Fruit fly (Drosophila melanogaster): ENCODE results near the gene CG11052.

CG11052 gene

DNA sequence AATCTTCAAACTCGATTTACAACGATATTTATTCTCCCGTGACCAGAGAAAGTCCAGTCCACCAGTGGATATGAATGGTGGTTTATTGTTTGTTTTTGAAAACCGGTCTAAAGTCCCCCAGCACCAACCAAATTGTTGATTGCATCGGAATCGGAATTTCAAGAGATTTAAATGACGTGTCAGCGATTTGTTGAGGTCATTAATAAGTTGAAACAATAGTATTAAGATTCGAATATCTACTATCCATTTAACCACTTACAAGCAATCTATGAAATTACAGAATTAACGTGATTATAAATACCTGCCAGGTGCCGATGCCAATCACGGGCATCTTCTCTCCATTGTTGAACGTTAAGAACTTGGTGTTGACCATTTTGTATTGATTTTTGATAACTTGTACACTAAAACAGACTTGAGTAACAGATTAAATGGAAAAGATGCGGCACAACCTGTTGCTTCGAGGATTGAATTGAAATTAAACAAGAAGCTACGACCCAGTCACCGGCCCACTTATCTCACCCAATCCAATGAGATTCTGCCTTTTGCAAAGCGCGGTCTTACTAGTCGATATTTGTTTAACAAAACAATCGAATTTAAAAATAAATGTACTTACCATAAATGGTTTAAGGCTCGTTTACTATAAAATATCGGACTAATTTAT is 1.4 kb downstream of the CG11052 start, which contains the start of gene CG2767:
TSS of gene CG2767 (minus strand) at position 516 of the 661 bp plus-strand sequence.
- TF ChIP-seq insv (optimal IDR thresholded peaks at IDR 0.05) (no peak), Myc (optimal IDR thresholded peaks at IDR 0.05) (no peak), ttk (optimal IDR thresholded peaks at IDR 0.05) (no peak), Sin3A (optimal IDR thresholded peaks at IDR 0.05) (no peak), h (optimal IDR thresholded peaks at IDR 0.05) (no peak), psq (optimal IDR thresholded peaks at IDR 0.05) (no peak)

DNA sequence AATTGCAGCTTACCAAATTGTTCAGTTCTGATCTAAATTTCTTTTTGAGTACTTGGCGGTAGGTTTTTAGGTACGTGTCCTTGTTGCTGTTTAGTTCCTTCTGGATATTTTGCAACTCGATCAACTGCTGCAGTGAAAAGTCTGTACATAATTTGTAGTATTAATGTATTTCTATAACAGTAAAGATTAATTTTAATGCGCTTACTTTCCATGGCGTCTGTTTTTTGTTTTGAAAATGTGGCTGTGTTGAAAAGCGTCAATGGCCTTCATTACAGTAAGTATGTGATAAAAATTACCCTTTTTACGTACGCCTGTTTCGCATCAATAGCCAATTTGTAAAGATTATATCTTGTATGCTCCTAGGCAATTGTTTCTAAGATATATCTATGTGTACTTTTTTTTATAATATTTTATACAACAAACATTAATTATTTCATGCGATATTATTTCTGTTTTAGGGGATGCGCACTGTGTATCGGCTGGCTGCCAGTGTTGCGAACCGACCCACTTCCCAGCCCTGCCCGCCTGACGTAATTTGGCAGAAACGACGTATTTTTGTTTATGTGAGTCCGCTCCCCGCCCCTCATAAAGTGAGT is 7.9 kb downstream of the CG11052 start, which contains the start of the genes Kmn2 and CG2698:
TSS of gene Kmn2 (minus strand) at position 236 of the 596 bp plus-strand sequence.
TSS of gene CG2698 (plus strand) at position 489 of the 596 bp plus-strand sequence.
- TF ChIP-seq Sin3A (optimal IDR thresholded peaks at IDR 0.05) (no peak), psq (optimal IDR thresholded peaks at IDR 0.05) (no peak), h (optimal IDR thresholded peaks at IDR 0.05) (no peak), ttk (optimal IDR thresholded peaks at IDR 0.05) (no peak), insv (optimal IDR thresholded peaks at IDR 0.05) (no peak), Myc (optimal IDR thresholded peaks at IDR 0.05) (no peak)

DNA sequence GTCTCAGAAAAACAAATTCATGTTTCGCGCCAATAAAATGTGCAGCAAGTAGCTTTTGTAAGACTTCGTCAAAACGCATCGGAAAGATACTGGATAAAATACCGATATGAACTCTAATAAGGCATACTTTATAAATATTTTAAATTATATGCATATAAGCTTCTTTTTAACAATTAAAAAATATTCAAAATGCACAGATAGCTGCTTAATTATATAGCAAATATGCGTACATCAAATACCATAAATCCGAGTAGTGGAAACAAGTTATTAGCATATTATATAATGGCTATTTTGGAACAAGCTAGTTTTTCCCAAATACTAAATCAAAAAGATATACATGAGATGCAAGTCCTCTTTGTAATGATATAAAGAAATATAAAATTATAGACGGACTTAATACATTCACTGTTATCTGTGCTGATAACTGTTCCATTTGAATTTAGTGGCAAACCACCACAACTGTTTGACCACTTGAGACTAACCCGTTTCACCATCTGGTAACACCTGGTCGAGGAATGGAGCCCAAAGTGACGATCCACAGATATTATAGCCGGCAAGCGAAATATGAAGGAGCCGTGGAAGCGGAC is 9.5 kb downstream of the CG11052 start, which contains the start of gene PIG-H:
TSS of gene PIG-H (plus strand) at position 303 of the 587 bp plus-strand sequence.
- no peak for TF ChIP-seq psq (optimal IDR thresholded peaks at IDR 0.05)
- TF ChIP-seq Myc (optimal IDR thresholded peaks at IDR 0.05) = no peak
- TF ChIP-seq ttk (optimal IDR thresholded peaks at IDR 0.05) = no peak
- no peak for TF ChIP-seq Sin3A (optimal IDR thresholded peaks at IDR 0.05)
- TF ChIP-seq insv (optimal IDR thresholded peaks at IDR 0.05) = no peak
- TF ChIP-seq h (optimal IDR thresholded peaks at IDR 0.05) = no peak

DNA sequence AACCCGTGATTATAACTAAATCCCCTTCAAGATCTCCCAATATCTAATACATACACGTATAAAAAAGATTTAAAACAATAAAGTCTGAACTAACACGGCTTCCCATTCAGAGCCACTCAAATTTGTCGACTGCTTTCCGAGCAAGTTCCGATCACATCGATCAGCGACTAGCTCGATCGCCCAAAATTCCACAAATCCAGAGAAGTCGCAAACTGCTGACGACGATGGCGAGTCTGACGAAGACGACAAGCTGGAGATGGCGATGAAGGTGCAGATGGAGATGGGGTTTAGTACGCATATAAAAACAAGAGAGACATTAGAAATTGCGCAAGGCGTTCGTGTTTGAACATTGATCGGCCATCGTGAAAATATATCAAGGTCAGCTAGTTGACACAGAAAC is 10.3 kb downstream of the CG11052 start:
- TF ChIP-seq insv (optimal IDR thresholded peaks at IDR 0.05) (no peak), Myc (optimal IDR thresholded peaks at IDR 0.05) (no peak), h (optimal IDR thresholded peaks at IDR 0.05) (no peak), psq (optimal IDR thresholded peaks at IDR 0.05) (no peak), ttk (optimal IDR thresholded peaks at IDR 0.05) (no peak), Sin3A (optimal IDR thresholded peaks at IDR 0.05) (no peak)

DNA sequence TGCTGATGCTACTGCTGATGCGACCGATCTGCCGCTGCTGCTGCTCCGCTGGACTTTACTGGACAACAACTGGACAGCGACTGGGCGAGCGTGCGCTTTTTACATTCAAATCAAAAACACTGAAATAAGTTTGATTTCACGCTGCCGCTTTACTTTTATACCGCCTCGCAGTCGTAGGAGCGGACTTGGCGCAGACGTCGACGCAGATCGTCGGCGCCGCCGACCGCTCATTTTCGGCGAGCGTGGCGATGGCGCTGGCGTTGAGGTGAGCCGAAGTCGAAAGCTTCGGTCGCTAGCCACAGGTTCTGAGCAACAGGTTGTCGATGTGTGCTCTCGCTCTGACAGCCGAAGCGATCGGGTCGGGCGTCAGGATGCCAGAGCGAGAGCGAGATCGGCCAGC is 13.4 kb downstream of the CG11052 start, which contains the start of gene Elovl7:
TSS of gene Elovl7 (minus strand) at position 131 of the 400 bp plus-strand sequence.
- TF ChIP-seq insv (optimal IDR thresholded peaks at IDR 0.05) = no peak
- TF ChIP-seq psq (optimal IDR thresholded peaks at IDR 0.05) = no peak
- no peak for TF ChIP-seq Myc (optimal IDR thresholded peaks at IDR 0.05)
- TF ChIP-seq h (optimal IDR thresholded peaks at IDR 0.05) = no peak
- TF ChIP-seq Sin3A (optimal IDR thresholded peaks at IDR 0.05) = no peak
- no peak for TF ChIP-seq ttk (optimal IDR thresholded peaks at IDR 0.05)

DNA sequence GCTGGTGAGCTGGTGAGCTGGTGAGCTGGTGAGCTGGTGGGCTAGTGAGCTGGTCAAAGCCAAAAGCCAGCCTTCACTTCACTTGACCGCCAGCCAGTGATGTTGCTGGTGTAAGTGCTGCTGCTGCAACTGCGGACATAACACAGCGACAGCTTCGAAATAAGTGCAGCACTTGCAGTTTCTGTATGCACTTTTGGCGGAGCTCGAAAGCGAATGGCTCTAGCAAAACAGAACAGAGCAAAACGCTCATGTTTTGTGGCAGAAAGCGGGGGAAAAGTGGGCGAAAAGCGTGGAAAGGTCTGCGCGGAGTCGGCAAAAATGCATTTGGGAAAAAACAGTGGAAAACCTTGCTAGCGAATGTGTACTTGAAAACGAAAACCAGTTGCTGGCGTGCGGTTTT is 14.5 kb downstream of the CG11052 start:
- TF ChIP-seq ttk (optimal IDR thresholded peaks at IDR 0.05) (no peak), h (optimal IDR thresholded peaks at IDR 0.05) (no peak), insv (optimal IDR thresholded peaks at IDR 0.05) (no peak), psq (optimal IDR thresholded peaks at IDR 0.05) (no peak), Sin3A (optimal IDR thresholded peaks at IDR 0.05) (no peak), Myc (optimal IDR thresholded peaks at IDR 0.05) (no peak)

DNA sequence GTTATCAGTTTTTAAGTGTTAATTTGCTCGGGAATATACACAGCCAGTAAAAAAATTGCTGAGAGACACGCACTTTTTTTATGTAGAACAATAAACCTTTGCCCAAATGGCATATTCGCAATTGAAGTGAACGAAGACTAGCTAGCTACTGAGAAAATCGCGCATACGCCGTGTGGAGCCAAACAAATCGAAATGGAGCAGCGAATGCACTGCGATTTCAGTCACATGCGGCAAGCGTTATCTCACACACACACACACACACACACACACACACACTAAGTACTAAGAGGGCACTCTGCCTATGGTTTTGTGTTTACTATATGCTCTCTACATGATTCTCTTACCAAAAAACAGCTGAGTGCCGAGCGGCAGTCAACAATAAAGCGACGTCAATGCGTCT is 15.6 kb downstream of the CG11052 start:
- TF ChIP-seq Sin3A (optimal IDR thresholded peaks at IDR 0.05) (no peak), h (optimal IDR thresholded peaks at IDR 0.05) (no peak), insv (optimal IDR thresholded peaks at IDR 0.05) (no peak), ttk (optimal IDR thresholded peaks at IDR 0.05) (no peak), psq (optimal IDR thresholded peaks at IDR 0.05) (no peak), Myc (optimal IDR thresholded peaks at IDR 0.05) (no peak)

DNA sequence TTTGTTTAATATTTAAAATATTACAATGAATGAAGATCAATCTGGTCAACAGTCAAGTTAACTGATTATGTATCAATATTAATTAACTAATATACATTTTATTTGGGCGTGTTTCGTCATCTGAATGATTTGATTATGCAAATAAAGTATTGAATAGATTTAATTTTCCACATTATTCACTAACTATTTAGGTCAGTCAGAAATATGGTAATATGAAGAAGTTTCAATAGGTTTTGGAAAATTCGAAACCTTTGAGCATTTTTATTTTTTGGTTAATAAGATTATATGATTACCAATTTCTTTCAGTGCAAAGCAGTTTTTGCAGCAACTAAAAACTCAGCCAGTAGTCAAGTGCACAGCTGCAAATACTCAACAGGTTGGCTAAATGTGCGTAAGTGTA is 17.0 kb downstream of the CG11052 start:
- TF ChIP-seq psq (optimal IDR thresholded peaks at IDR 0.05) (no peak), ttk (optimal IDR thresholded peaks at IDR 0.05) (no peak), insv (optimal IDR thresholded peaks at IDR 0.05) (no peak), Sin3A (optimal IDR thresholded peaks at IDR 0.05) (no peak), Myc (optimal IDR thresholded peaks at IDR 0.05) (no peak), h (optimal IDR thresholded peaks at IDR 0.05) (no peak)

DNA sequence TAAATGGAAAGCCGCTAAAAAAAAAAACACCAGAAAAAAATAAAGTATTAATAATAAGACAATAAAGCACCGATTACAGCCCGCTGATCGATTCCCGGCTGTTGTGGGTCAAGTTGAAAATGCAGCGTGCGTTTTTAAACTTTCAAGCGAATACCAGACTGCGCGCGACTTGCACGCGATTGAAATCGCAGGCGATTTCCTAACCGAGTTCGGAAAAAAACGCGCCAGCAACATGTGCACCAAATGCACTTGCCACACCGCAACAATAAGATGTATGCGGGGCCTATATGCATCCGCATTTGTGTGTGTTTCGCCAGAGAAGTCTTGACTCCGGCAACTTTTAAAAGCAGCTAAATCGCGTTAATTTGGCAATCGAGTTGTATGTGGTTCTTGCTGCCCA is 17.7 kb downstream of the CG11052 start:
- TF ChIP-seq h (optimal IDR thresholded peaks at IDR 0.05) = no peak
- no peak for TF ChIP-seq ttk (optimal IDR thresholded peaks at IDR 0.05)
- no peak for TF ChIP-seq Myc (optimal IDR thresholded peaks at IDR 0.05)
- TF ChIP-seq psq (optimal IDR thresholded peaks at IDR 0.05) = no peak
- no peak for TF ChIP-seq insv (optimal IDR thresholded peaks at IDR 0.05)
- TF ChIP-seq Sin3A (optimal IDR thresholded peaks at IDR 0.05) = no peak

DNA sequence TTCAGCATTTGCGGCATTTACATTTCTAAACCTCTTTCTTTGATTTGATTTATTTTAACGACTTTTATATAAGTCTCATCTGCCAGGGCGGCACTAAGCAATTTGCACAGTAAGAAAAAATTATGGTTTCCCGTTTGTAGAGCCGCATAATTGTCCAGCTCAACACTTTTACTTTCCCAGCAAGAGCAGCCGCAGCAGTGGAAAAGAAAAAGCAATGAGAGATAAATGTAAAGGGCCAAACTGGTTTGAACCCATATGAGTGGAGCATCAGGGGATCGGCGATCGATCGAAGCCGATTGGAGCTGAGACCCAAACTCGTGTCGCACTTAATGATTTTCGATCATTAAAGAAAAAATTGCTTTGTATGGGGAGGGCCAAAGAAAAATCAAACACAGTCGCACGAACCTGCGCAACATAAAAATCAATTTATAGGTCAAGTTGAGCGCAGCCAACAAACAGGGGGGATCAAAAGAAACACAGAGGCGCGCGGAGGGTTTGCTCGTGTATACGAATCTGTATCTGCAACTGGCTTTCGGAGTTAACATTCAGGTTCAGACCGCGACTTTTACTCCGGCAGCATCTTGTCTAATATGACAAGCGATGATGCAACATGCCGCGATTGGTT is 18.2 kb downstream of the CG11052 start:
- no peak for TF ChIP-seq h (optimal IDR thresholded peaks at IDR 0.05)
- TF ChIP-seq ttk (optimal IDR thresholded peaks at IDR 0.05) = no peak

DNA sequence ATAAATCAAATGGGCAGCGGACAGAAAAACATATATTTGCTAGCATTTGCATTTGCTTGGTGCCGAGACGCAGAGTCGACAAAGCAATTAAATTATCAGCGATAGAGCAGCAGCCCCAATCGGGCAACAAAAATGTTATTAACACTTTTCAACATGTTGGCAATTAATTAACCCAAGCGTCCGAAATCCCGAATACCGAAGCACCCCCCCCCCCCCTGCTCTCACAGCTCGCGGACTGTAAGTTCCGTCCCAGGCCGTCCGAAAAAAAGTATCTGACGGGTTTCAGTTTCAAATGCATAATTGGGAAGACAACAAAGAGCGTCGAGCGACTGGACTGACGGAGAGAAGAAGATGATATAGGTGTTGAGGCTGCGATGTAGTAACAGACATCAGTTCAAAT is 18.8 kb downstream of the CG11052 start:
- TF ChIP-seq h (optimal IDR thresholded peaks at IDR 0.05) (no peak), insv (optimal IDR thresholded peaks at IDR 0.05) (no peak), psq (optimal IDR thresholded peaks at IDR 0.05) (no peak), Myc (optimal IDR thresholded peaks at IDR 0.05) (no peak), Sin3A (optimal IDR thresholded peaks at IDR 0.05) (no peak), ttk (optimal IDR thresholded peaks at IDR 0.05) (no peak)

DNA sequence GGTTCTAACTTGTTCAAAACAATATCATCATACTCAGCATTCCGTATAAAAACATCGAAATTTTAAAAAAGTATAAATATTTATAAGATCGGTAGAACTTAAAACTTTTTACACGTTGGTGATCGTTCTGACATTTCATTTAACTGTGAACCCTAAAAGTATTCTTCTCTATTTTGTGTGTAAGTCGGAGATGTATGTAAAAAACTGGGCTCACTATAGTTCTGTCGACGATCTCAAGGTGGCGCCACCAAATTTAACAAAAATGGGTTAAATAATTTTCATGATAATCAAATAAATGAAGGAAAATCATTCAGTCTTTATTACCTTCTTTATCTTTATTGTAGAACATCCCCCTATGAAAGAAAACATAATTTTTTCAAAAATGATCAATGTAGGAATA is 27.7 kb downstream of the CG11052 start:
- TF ChIP-seq h (optimal IDR thresholded peaks at IDR 0.05) = no peak
- no peak for TF ChIP-seq ttk (optimal IDR thresholded peaks at IDR 0.05)
- no peak for TF ChIP-seq Myc (optimal IDR thresholded peaks at IDR 0.05)
- no peak for TF ChIP-seq insv (optimal IDR thresholded peaks at IDR 0.05)
- TF ChIP-seq psq (optimal IDR thresholded peaks at IDR 0.05) = no peak
- TF ChIP-seq Sin3A (optimal IDR thresholded peaks at IDR 0.05) = no peak
